Worm (Caenorhabditis elegans) whole organism, L1 larva: ENCODE measurements around the gene F41G3.18.

Experiments used
- C34B4.2 ChIP-seq: sonication (generic microtip); optimal IDR thresholded peaks from 2 replicates; lab custom pipeline; 2017; ENCODE audit warnings: mild to moderate bottlenecking, missing genetic modification characterization, missing compliant biosample characterization
- F16B12.6 ChIP-seq: fragments of 150-350 bp; optimal IDR thresholded peaks from 2 replicates; lab custom pipeline; 2014; ENCODE audit warnings: missing biosample characterization, missing genetic modification characterization
- aha-1 ChIP-seq: fragments of 150-350 bp; optimal IDR thresholded peaks from 2 replicates; lab custom pipeline; 2014; ENCODE audit warnings: missing biosample characterization, missing genetic modification characterization
- alr-1 ChIP-seq: fragments of 200-800 bp; sonication (Bioruptor generic); optimal IDR thresholded peaks from 2 replicates; lab custom pipeline; 2018; ENCODE audit warnings: borderline replicate concordance, mild to moderate bottlenecking, missing genetic modification characterization, missing compliant biosample characterization
- aly-2 ChIP-seq: fragments of 150-350 bp; optimal IDR thresholded peaks from 2 replicates; lab custom pipeline; 2014; ENCODE audit warnings: missing biosample characterization, missing genetic modification characterization
- blmp-1 ChIP-seq: fragments of 150-350 bp; optimal IDR thresholded peaks from 2 replicates; lab custom pipeline; 2014; ENCODE audit warnings: missing biosample characterization, missing genetic modification characterization
- ceh-63 ChIP-seq: fragments of 200-800 bp; sonication (Bioruptor generic); optimal IDR thresholded peaks from 2 replicates; lab custom pipeline; 2018; ENCODE audit warnings: mild to moderate bottlenecking, missing genetic modification characterization, missing compliant biosample characterization
- ceh-82 ChIP-seq, 3 experiments: fragments of 150-350 bp in 1 of 3; sonication (generic microtip) in 2 of 3; optimal IDR thresholded peaks; 2 replicates each; lab custom pipeline; 2014 to 2017; ENCODE audit warnings: missing biosample characterization in 3 of 3, missing genetic modification characterization in 3 of 3
- ceh-90 ChIP-seq: sonication (generic microtip); optimal IDR thresholded peaks from 2 replicates; lab custom pipeline; 2016; ENCODE audit warnings: missing genetic modification characterization, missing compliant biosample characterization
- dsc-1 ChIP-seq: sonication (generic microtip); optimal IDR thresholded peaks from 2 replicates; lab custom pipeline; 2016; ENCODE audit warnings: mild to moderate bottlenecking, missing genetic modification characterization, missing compliant biosample characterization
- efl-1 ChIP-seq, 4 experiments: fragments of 150-350 bp; optimal IDR thresholded peaks in 3 of 4; peaks in 1 of 4; 1 replicate in 1 of 4; 2 replicates in 3 of 4; lab custom pipeline; 2014; ENCODE audit warnings: missing biosample characterization in 2 of 4, missing genetic modification characterization in 2 of 4, missing genetic modification reagents in 2 of 4
- egl-13 ChIP-seq: sonication (generic microtip); optimal IDR thresholded peaks from 2 replicates; lab custom pipeline; 2016; ENCODE audit warnings: missing genotype, missing genetic modification reagents, missing genetic modification characterization, missing compliant biosample characterization
- elt-3 ChIP-seq, 6 experiments: fragments of 150-350 bp in 1 of 6; sonication (generic microtip); optimal IDR thresholded peaks; 2 replicates each; lab custom pipeline; 2017 to 2018; ENCODE audit warnings: missing biosample characterization in 6 of 6, missing genetic modification characterization in 6 of 6, inconsistent platforms in 1 of 6
- fkh-4 ChIP-seq: sonication (generic microtip); optimal IDR thresholded peaks from 2 replicates; lab custom pipeline; 2016; ENCODE audit warnings: missing compliant biosample characterization, missing genetic modification characterization, borderline replicate concordance
- grh-1 ChIP-seq: fragments of 200-800 bp; sonication (Bioruptor generic); IDR thresholded peaks from 2 replicates; pipeline ENCODE4 v1.3.6; 2022; ENCODE audit warnings: missing genetic modification reagents, missing genetic modification characterization, missing compliant biosample characterization
- hlh-4 ChIP-seq: sonication (generic microtip); optimal IDR thresholded peaks from 2 replicates; lab custom pipeline; 2016; ENCODE audit warnings: mild to moderate bottlenecking, missing genetic modification characterization, missing compliant biosample characterization
- isw-1 ChIP-seq: fragments of 200-800 bp; sonication (Bioruptor generic); IDR thresholded peaks from 2 replicates; pipeline ENCODE4 v1.3.6; 2022; ENCODE audit warnings: missing genetic modification characterization, missing compliant biosample characterization
- lin-14 ChIP-seq: fragments of 200-800 bp; sonication (Bioruptor generic); optimal IDR thresholded peaks from 2 replicates; lab custom pipeline; 2018; ENCODE audit warnings: mild to moderate bottlenecking, missing genetic modification characterization, moderate library complexity, missing compliant biosample characterization
- mab-9 ChIP-seq: fragments of 200-800 bp; sonication (Bioruptor generic); IDR thresholded peaks from 2 replicates; pipeline ENCODE4 v1.3.6; 2022; ENCODE audit warnings: missing genetic modification reagents, missing genetic modification characterization, missing compliant biosample characterization
- mdl-1 ChIP-seq, 2 experiments: fragments of 150-350 bp; optimal IDR thresholded peaks; 2 replicates each; lab custom pipeline; 2014 to 2017; ENCODE audit warnings: missing biosample characterization in 2 of 2, missing genetic modification characterization in 2 of 2, inconsistent platforms in 1 of 2
- mef-2 ChIP-seq: fragments of 150-350 bp; optimal IDR thresholded peaks from 2 replicates; lab custom pipeline; 2014; ENCODE audit warnings: missing biosample characterization, missing genetic modification characterization
- mep-1 ChIP-seq: fragments of 150-350 bp; optimal IDR thresholded peaks from 2 replicates; lab custom pipeline; 2014; ENCODE audit warnings: missing biosample characterization, missing genetic modification characterization
- nhr-12 ChIP-seq: sonication (generic microtip); optimal IDR thresholded peaks from 2 replicates; lab custom pipeline; 2017; ENCODE audit warnings: missing biosample characterization, missing genetic modification characterization
- nhr-20 ChIP-seq: sonication (generic microtip); optimal IDR thresholded peaks from 2 replicates; lab custom pipeline; 2016; ENCODE audit warnings: mild to moderate bottlenecking, missing genetic modification characterization, missing compliant biosample characterization
- nhr-47 ChIP-seq: sonication (generic microtip); optimal IDR thresholded peaks from 2 replicates; lab custom pipeline; 2016; ENCODE audit warnings: mild to moderate bottlenecking, missing genetic modification characterization, moderate library complexity, missing compliant biosample characterization
- nhr-71 ChIP-seq: sonication (generic microtip); optimal IDR thresholded peaks from 2 replicates; lab custom pipeline; 2016; ENCODE audit warnings: mild to moderate bottlenecking, missing genetic modification characterization, moderate library complexity, missing compliant biosample characterization
- nhr-84 ChIP-seq: sonication (generic microtip); optimal IDR thresholded peaks from 2 replicates; lab custom pipeline; 2017; ENCODE audit warnings: missing biosample characterization, missing genetic modification characterization
- nhr-85 ChIP-seq: sonication (generic microtip); peaks from one replicate; lab custom pipeline; 2016; ENCODE audit warnings: missing genetic modification characterization, inconsistent platforms, missing compliant biosample characterization
- pag-3 ChIP-seq: sonication (generic microtip); optimal IDR thresholded peaks from 2 replicates; lab custom pipeline; 2017; ENCODE audit warnings: missing genetic modification characterization, mild to moderate bottlenecking, missing compliant biosample characterization, antibody characterized with exemption, borderline replicate concordance; ENCODE audit not compliant: insufficient read depth
- rnt-1 ChIP-seq: sonication (generic microtip); optimal IDR thresholded peaks from 2 replicates; lab custom pipeline; 2016; ENCODE audit warnings: mild to moderate bottlenecking, missing genetic modification characterization, moderate library complexity, missing compliant biosample characterization
- sox-4 ChIP-seq: sonication (generic microtip); optimal IDR thresholded peaks from 2 replicates; lab custom pipeline; 2016; ENCODE audit warnings: missing genetic modification characterization, missing compliant biosample characterization
- tbx-2 ChIP-seq: sonication (generic microtip); optimal IDR thresholded peaks from 2 replicates; lab custom pipeline; 2016; ENCODE audit warnings: missing genetic modification characterization, missing compliant biosample characterization
- tlp-1 ChIP-seq: fragments of 150-350 bp; optimal IDR thresholded peaks from 2 replicates; lab custom pipeline; 2014; ENCODE audit warnings: missing biosample characterization, missing genetic modification characterization
- unc-130 ChIP-seq: fragments of 150-350 bp; optimal IDR thresholded peaks from 2 replicates; lab custom pipeline; 2017; ENCODE audit warnings: missing biosample characterization, missing genetic modification characterization, inconsistent platforms
- unc-62 ChIP-seq: fragments of 150-350 bp; optimal IDR thresholded peaks from 2 replicates; lab custom pipeline; 2014; ENCODE audit warnings: missing biosample characterization, missing genetic modification reagents, missing genetic modification characterization
- unc-98 ChIP-seq: fragments of 200-800 bp; sonication (Bioruptor generic); IDR thresholded peaks from 2 replicates; pipeline ENCODE4 v1.3.6; 2022; ENCODE audit warnings: missing genetic modification characterization, missing compliant biosample characterization
- vab-15 ChIP-seq: sonication (generic microtip); optimal IDR thresholded peaks from 2 replicates; lab custom pipeline; 2017; ENCODE audit warnings: missing genotype, mild to moderate bottlenecking, missing genetic modification characterization, missing compliant biosample characterization
- zip-4 ChIP-seq: fragments of 200-800 bp; sonication (Bioruptor generic); optimal IDR thresholded peaks from 2 replicates; lab custom pipeline; 2018; ENCODE audit warnings: mild to moderate bottlenecking, missing genetic modification characterization, moderate library complexity, missing compliant biosample characterization
- ztf-11 ChIP-seq, 2 experiments: sonication (generic microtip); optimal IDR thresholded peaks; 2 replicates each; lab custom pipeline; 2016 to 2017; ENCODE audit warnings: missing genetic modification characterization in 2 of 2, missing biosample characterization in 1 of 2, missing compliant biosample characterization in 1 of 2

Gene F41G3.18

ce11 chrII:6782738-6783163 lies 14.6 kb downstream of the F41G3.18 start (continued):
- TF ChIP-seq rnt-1 (tag; lab: Kevin White, UChicago): peak; percentile 55
- no peak for TF ChIP-seq ceh-63 (GFP tag; lab: Kevin White, UChicago)

ce11 chrII:6783377-6783829 lies 15.3 kb downstream of the F41G3.18 start, which contains the start of gene gldi-2:
gldi-2 (plus strand) TSS chrII:6783427.
- TF ChIP-seq rnt-1 (tag; lab: Kevin White, UChicago) (no peak), mdl-1 (tag; optimal IDR thresholded peaks at IDR 0.05; lab: Kevin White, UChicago) (no peak), lin-14 (no peak), hlh-4 (tag; lab: Kevin White, UChicago) (no peak), elt-3 (tag; optimal IDR thresholded peaks at IDR 0.05; lab: Kevin White, UChicago) (no peak), zip-4 (GFP tag; lab: Kevin White, UChicago) (no peak), grh-1 (no peak), ceh-63 (GFP tag; lab: Kevin White, UChicago) (no peak), tlp-1 (no peak), alr-1 (tag; lab: Kevin White, UChicago) (no peak), ztf-11 (tag; optimal IDR thresholded peaks at IDR 0.05; lab: Kevin White, UChicago) (no peak), nhr-47 (tag; lab: Kevin White, UChicago) (no peak), nhr-85 (tag; lab: Kevin White, UChicago) (no peak), tbx-2 (tag; lab: Kevin White, UChicago) (no peak), mef-2 (tag; lab: Kevin White, UChicago) (no peak), isw-1 (GFP tag; lab: Robert Waterston, UW) (no peak), nhr-84 (tag; lab: Kevin White, UChicago) (no peak), vab-15 (tag; lab: Kevin White, UChicago) (no peak), ceh-82 (tag; optimal IDR thresholded peaks at IDR 0.05; lab: Kevin White, UChicago) (no peak), nhr-71 (tag; lab: Kevin White, UChicago) (no peak)
- TF ChIP-seq, all 84 proteins: peak for 0

- TF ChIP-seq blmp-1 (tag; lab: Kevin White, UChicago) (no peak), rnt-1 (tag; lab: Kevin White, UChicago) (peak; percentile 6), isw-1 (GFP tag; lab: Robert Waterston, UW) (no peak), lin-14 (peak; percentile 31), unc-130 (tag; lab: Kevin White, UChicago) (no peak), efl-1 (optimal IDR thresholded peaks at IDR 0.05; lab: Kevin White, UChicago) (no peak), efl-1 (GFP tag; optimal IDR thresholded peaks at IDR 0.05 in 1 of 2; lab: Kevin White, UChicago) (peak in 1 of 2 experiments; percentile 9), sox-4 (tag; lab: Kevin White, UChicago) (no peak), mab-9 (GFP tag; lab: Robert Waterston, UW) (no peak), vab-15 (tag; lab: Kevin White, UChicago) (no peak), ceh-90 (tag; lab: Kevin White, UChicago) (no peak), F16B12.6 (tag; lab: Kevin White, UChicago) (no peak), nhr-85 (tag; lab: Kevin White, UChicago) (no peak), unc-62 (GFP tag; lab: Kevin White, UChicago) (no peak), grh-1 (no peak), C34B4.2 (tag; lab: Kevin White, UChicago) (no peak), egl-13 (tag; lab: Kevin White, UChicago) (no peak), nhr-12 (tag; lab: Kevin White, UChicago) (no peak), fkh-4 (tag; lab: Kevin White, UChicago) (no peak)
These were observed 20.7 kb downstream of the F41G3.18 start, which contains the start of gene T13C2.3 for ce11 chrII:6788672-6789298. T13C2.3 (plus strand) TSS chrII:6789248.

- TF ChIP-seq blmp-1 (tag; lab: Kevin White, UChicago): peak; percentile 52
- TF ChIP-seq nhr-20: no peak
- no peak for TF ChIP-seq unc-98
- TF ChIP-seq aly-2: no peak
- TF ChIP-seq dsc-1 (tag; lab: Kevin White, UChicago): no peak
- no peak for TF ChIP-seq mep-1 (tag; lab: Kevin White, UChicago)
- TF ChIP-seq pag-3 (tag; lab: Kevin White, UChicago): no peak
- no peak for TF ChIP-seq aha-1 (tag; lab: Kevin White, UChicago)
These were observed 23.8 kb downstream of the F41G3.18 start, which contains the start of gene T13C2.2 for ce11 chrII:6791891-6792290. T13C2.2 (plus strand) TSS chrII:6792191.
